Worm (Caenorhabditis elegans): ENCODE data around the gene elo-5.

- TF ChIP-seq W03F9.2 (tag; optimal IDR thresholded peaks at IDR 0.05) (no peak), him-1 (tag; optimal IDR thresholded peaks at IDR 0.05) (no peak)
Observed at ce11 chrIV:5381334-5381733, 4.4 kb upstream of the elo-5 start, which contains the start of gene F41H10.2.
